Worm (Caenorhabditis elegans) whole organism, mixed stage, embryonic: ENCODE results near the gene EGAP9.3.

ENCODE experiments used
- pha-4 ChIP-seq: fragments of 150-350 bp; optimal IDR thresholded peaks from 2 replicates; lab custom pipeline; 2018; ENCODE audit warnings: missing biosample characterization, missing genetic modification reagents, missing genetic modification characterization
- snpc-4 ChIP-seq: fragments of 150-350 bp; optimal IDR thresholded peaks from 2 replicates; lab custom pipeline; 2014; ENCODE audit warnings: missing biosample characterization, missing genetic modification characterization
- sptf-1 ChIP-seq: sonication (generic microtip); optimal IDR thresholded peaks from 2 replicates; lab custom pipeline; 2017; ENCODE audit warnings: mild to moderate bottlenecking, missing genetic modification characterization, moderate library complexity, missing compliant biosample characterization
- unc-62 ChIP-seq: fragments of 150-350 bp; optimal IDR thresholded peaks from 2 replicates; lab custom pipeline; 2014; ENCODE audit warnings: missing biosample characterization, missing genetic modification reagents, missing genetic modification characterization

ce11 chrV:6593700-6594244 lies 13.8 kb upstream of the EGAP9.3 start, which contains the start of gene hcp-1:
- TF ChIP-seq unc-62 (GFP tag; lab: Kevin White, UChicago) (no peak), snpc-4 (tag; lab: Kevin White, UChicago) (no peak), sptf-1 (no peak), pha-4 (tag; lab: Kevin White, UChicago) (no peak)
